Fruit fly (Drosophila melanogaster) whole organism, pupa: ENCODE measurements around the gene CG32305.

ENCODE experiments used
- CG13204 ChIP-seq: fragments of 200-800 bp; sonication (Bioruptor generic); optimal IDR thresholded peaks from 2 replicates; lab custom pipeline; 2018; ENCODE audit warnings: missing biosample characterization, mild to moderate bottlenecking, missing genetic modification characterization, moderate library complexity
- CG32121 ChIP-seq: fragments of 200-800 bp; sonication (Bioruptor generic); IDR thresholded peaks from 2 replicates; pipeline ENCODE4 v1.3.6; 2022; ENCODE audit warnings: missing biosample characterization, missing genetic modification characterization
- CG4496 ChIP-seq: fragments of 200-800 bp; sonication (Bioruptor generic); IDR thresholded peaks from 3 replicates; pipeline ENCODE4 v1.3.6; 2022; ENCODE audit warnings: missing biosample characterization, missing genetic modification characterization
- CG9948 ChIP-seq: fragments of 200-800 bp; sonication (Bioruptor generic); optimal IDR thresholded peaks from 2 replicates; lab custom pipeline; 2018; ENCODE audit warnings: missing biosample characterization, mild to moderate bottlenecking, missing genetic modification characterization, moderate library complexity
- EcR ChIP-seq: fragments of 200-800 bp; sonication (Bioruptor generic); optimal IDR thresholded peaks from 3 replicates; lab custom pipeline; 2019; ENCODE audit warnings: missing biosample characterization, missing genetic modification characterization, mild to moderate bottlenecking, moderate library complexity, missing genetic modification reagents
- Ets98B ChIP-seq: fragments of 200-800 bp; sonication (Bioruptor generic); IDR thresholded peaks from 2 replicates; pipeline ENCODE4 v1.3.6; 2022; ENCODE audit warnings: missing biosample characterization, missing genetic modification characterization
- Pif1A ChIP-seq: fragments of 200-800 bp; sonication (Bioruptor generic); optimal IDR thresholded peaks from 3 replicates; lab custom pipeline; 2016; ENCODE audit warnings: missing biosample characterization, missing genetic modification characterization

- TF ChIP-seq Ets98B (GFP tag; lab: Robert Waterston, UW), result no peak
- no peak for TF ChIP-seq EcR (GFP tag; lab: Kevin White, UChicago)
- no peak for TF ChIP-seq CG32121
- TF ChIP-seq CG13204, result no peak
- no peak for TF ChIP-seq CG4496 (GFP tag; lab: Robert Waterston, UW)
- no peak for TF ChIP-seq Pif1A (GFP tag; lab: Kevin White, UChicago)
- TF ChIP-seq CG9948 (tag; lab: Kevin White, UChicago), result no peak
Observed at dm6 chr3L:2229172-2229696, 19.2 kb upstream of the CG32305 start, which contains the start of gene Oseg2.
